Fruit fly (Drosophila melanogaster) whole organism, embryonic: ENCODE measurements around the gene CG10562.

Experiments used
- CG10267 ChIP-seq: fragments of 200-800 bp; sonication (Bioruptor generic); optimal IDR thresholded peaks from 2 replicates; lab custom pipeline; 2018; ENCODE audit warnings: missing biosample characterization, mild to moderate bottlenecking, missing genetic modification characterization, moderate library complexity
- CG30403 ChIP-seq: fragments of 200-800 bp; sonication (Bioruptor generic); optimal IDR thresholded peaks from 3 replicates; lab custom pipeline; 2016; ENCODE audit warnings: missing biosample characterization, missing genetic modification characterization
- CG4404 ChIP-seq: fragments of 200-800 bp; sonication (Bioruptor generic); IDR thresholded peaks from 2 replicates; pipeline ENCODE4 v1.3.6; 2022; ENCODE audit warnings: missing biosample characterization, missing genetic modification characterization
- emc ChIP-seq: fragments of 200-800 bp; sonication (Bioruptor generic); optimal IDR thresholded peaks from 2 replicates; lab custom pipeline; 2016; ENCODE audit warnings: missing biosample characterization, missing genetic modification characterization
- nmo ChIP-seq: fragments of 200-800 bp; sonication (Bioruptor generic); optimal IDR thresholded peaks from 2 replicates; lab custom pipeline; 2018; ENCODE audit warnings: missing biosample characterization, mild to moderate bottlenecking, missing genetic modification characterization, moderate library complexity

dm6 chr3R:25305822-25306544 is 16.6 kb downstream of the CG10562 start:
- TF ChIP-seq emc (GFP tag; lab: Kevin White, UChicago) (no peak), nmo (GFP tag; lab: Kevin White, UChicago) (no peak), CG10267 (tag; lab: Kevin White, UChicago) (no peak), CG30403 (GFP tag; lab: Kevin White, UChicago) (no peak), CG4404 (no peak)
